Fruit fly (Drosophila melanogaster) Kc167 (cell line): ENCODE measurements around the gene CG7702.

Source experiments
- Myc ChIP-seq: fragments of >200 bp; optimal IDR thresholded peaks from 2 replicates; lab custom pipeline; 2017; ENCODE audit warnings: missing external identifiers
- h ChIP-seq: fragments of >200 bp; optimal IDR thresholded peaks from 3 replicates; lab custom pipeline; 2018; ENCODE audit warnings: missing external identifiers
- psq ChIP-seq: fragments of >200 bp; optimal IDR thresholded peaks from 2 replicates; lab custom pipeline; 2017; ENCODE audit warnings: missing external identifiers

DNA sequence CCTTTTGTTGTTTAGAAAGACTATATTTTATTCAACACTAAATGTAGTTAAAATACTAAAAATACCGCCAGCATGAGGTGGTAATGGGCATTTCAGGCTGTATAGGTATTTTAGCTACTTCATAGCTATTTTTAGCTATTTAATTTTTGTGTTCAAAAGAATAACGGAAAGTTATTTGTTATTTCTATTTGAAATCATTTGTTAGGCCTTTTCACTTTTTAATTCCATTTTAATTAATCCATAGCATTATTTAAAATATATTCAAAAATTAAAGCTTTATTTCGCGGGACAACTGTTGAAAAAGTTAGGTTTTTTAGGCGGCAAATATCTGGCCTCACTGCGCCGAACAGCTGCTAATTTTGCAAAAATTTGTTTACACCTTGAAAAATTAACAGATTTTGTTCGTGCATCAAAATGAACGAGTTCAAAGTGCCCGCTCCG is 8.3 kb downstream of the CG7702 start, which contains the start of the genes dind and CG7706:
- TF ChIP-seq h (lab: Kevin White, UChicago), result no peak
- no peak for TF ChIP-seq Myc (lab: Kevin White, UChicago)
- TF ChIP-seq psq, result no peak
